Fruit fly (Drosophila melanogaster) whole organism: ENCODE data around the gene ash1.

Experiments used
- CG8478 ChIP-seq: fragments of >200 bp; optimal IDR thresholded peaks from 2 replicates; lab custom pipeline; 2018; ENCODE audit warnings: inconsistent platforms
- Dll ChIP-seq: fragments of >200 bp; optimal IDR thresholded peaks from 2 replicates; lab custom pipeline; 2017
- pan ChIP-seq: fragments of >200 bp; optimal IDR thresholded peaks from 2 replicates; lab custom pipeline; 2017
- psq ChIP-seq: fragments of >200 bp; optimal IDR thresholded peaks from 2 replicates; lab custom pipeline; 2017
- usp ChIP-seq: fragments of >200 bp; optimal IDR thresholded peaks from 2 replicates; lab custom pipeline; 2017; ENCODE audit warnings: missing biosample characterization, missing genetic modification characterization, mixed read lengths

- no peak for TF ChIP-seq Dll (lab: Kevin White, UChicago)
- TF ChIP-seq pan = no peak
- TF ChIP-seq usp (GFP tag; lab: Kevin White, UChicago) = no peak
- no peak for TF ChIP-seq psq (lab: Kevin White, UChicago)
- TF ChIP-seq CG8478 (lab: Kevin White, UChicago) = no peak
Observed at dm6 chr3L:19558674-19559073, 39.9 kb downstream of the ash1 start.
